Fruit fly (Drosophila melanogaster) whole organism, embryonic: ENCODE results near the gene CG15283.
A peak's percentile ranks its signal among the peaks of the same experiment; 100 is the strongest.

ENCODE experiments used
- Atf6 ChIP-seq: fragments of 200-800 bp; sonication (Bioruptor generic); IDR thresholded peaks from 2 replicates; pipeline ENCODE4 v1.3.6; 2022; ENCODE audit warnings: missing biosample characterization, missing genetic modification characterization
- CG10147 ChIP-seq: fragments of 200-800 bp; sonication (Bioruptor generic); optimal IDR thresholded peaks from 2 replicates; lab custom pipeline; 2019; ENCODE audit warnings: missing biosample characterization, mild to moderate bottlenecking, missing genetic modification characterization, moderate library complexity
- CG12155 ChIP-seq: fragments of 200-800 bp; sonication (Bioruptor generic); optimal IDR thresholded peaks from 3 replicates; lab custom pipeline; 2016; ENCODE audit warnings: missing biosample characterization, missing genetic modification characterization
- CG12769 ChIP-seq: fragments of 200-800 bp; sonication (Bioruptor generic); optimal IDR thresholded peaks from 2 replicates; lab custom pipeline; 2019; ENCODE audit warnings: missing biosample characterization, mild to moderate bottlenecking, missing genetic modification characterization, moderate library complexity
- CG12942 ChIP-seq: fragments of 200-800 bp; sonication (Bioruptor generic); optimal IDR thresholded peaks from 3 replicates; lab custom pipeline; 2016; ENCODE audit warnings: missing biosample characterization, missing genetic modification characterization
- CG14710 ChIP-seq: fragments of 200-800 bp; sonication (Bioruptor generic); optimal IDR thresholded peaks from 3 replicates; lab custom pipeline; 2019; ENCODE audit warnings: missing biosample characterization, mild to moderate bottlenecking, missing genetic modification characterization, moderate library complexity
- CG14965 ChIP-seq: fragments of 200-800 bp; sonication (Bioruptor generic); optimal IDR thresholded peaks from 2 replicates; lab custom pipeline; 2016; ENCODE audit warnings: missing biosample characterization, missing genetic modification characterization, borderline replicate concordance
- CG15073 ChIP-seq: fragments of 200-800 bp; sonication (Bioruptor generic); optimal IDR thresholded peaks from 2 replicates; lab custom pipeline; 2016; ENCODE audit warnings: missing biosample characterization, missing genetic modification characterization
- CG15269 ChIP-seq: fragments of 200-800 bp; sonication (Bioruptor generic); optimal IDR thresholded peaks from 2 replicates; lab custom pipeline; 2018; ENCODE audit warnings: missing biosample characterization, mild to moderate bottlenecking, missing genetic modification characterization, moderate library complexity
- CG17361 ChIP-seq: fragments of 200-800 bp; sonication (Bioruptor generic); IDR thresholded peaks from 3 replicates; pipeline ENCODE4 v1.3.6; 2022; ENCODE audit warnings: missing biosample characterization, missing genetic modification characterization
- CG17829 ChIP-seq: fragments of 200-800 bp; optimal IDR thresholded peaks from 2 replicates; lab custom pipeline; 2019; ENCODE audit warnings: missing biosample characterization, mild to moderate bottlenecking, missing genetic modification characterization, moderate library complexity
- CG18011 ChIP-seq: fragments of 200-800 bp; sonication (Bioruptor generic); optimal IDR thresholded peaks from 2 replicates; lab custom pipeline; 2017; ENCODE audit warnings: missing biosample characterization, missing genetic modification characterization, mild to moderate bottlenecking, moderate library complexity, missing genotype
- CG18764 ChIP-seq: fragments of 200-800 bp; sonication (Bioruptor generic); optimal IDR thresholded peaks from 3 replicates; lab custom pipeline; 2016; ENCODE audit warnings: missing biosample characterization, missing genetic modification characterization
- CG30020 ChIP-seq: fragments of 200-800 bp; optimal IDR thresholded peaks from 2 replicates; lab custom pipeline; 2019; ENCODE audit warnings: missing biosample characterization, mild to moderate bottlenecking, missing genetic modification characterization, moderate library complexity
- CG30431 ChIP-seq: fragments of 200-800 bp; sonication (Bioruptor generic); optimal IDR thresholded peaks from 2 replicates; lab custom pipeline; 2017; ENCODE audit warnings: missing biosample characterization, missing genetic modification characterization
- CG3065 ChIP-seq: fragments of 200-800 bp; sonication (Bioruptor generic); optimal IDR thresholded peaks from 2 replicates; lab custom pipeline; 2016; ENCODE audit warnings: missing biosample characterization, missing genetic modification characterization
- CG31388 ChIP-seq: fragments of 200-800 bp; sonication (Bioruptor generic); optimal IDR thresholded peaks from 2 replicates; lab custom pipeline; 2016; ENCODE audit warnings: missing biosample characterization, missing genetic modification characterization
- CG4360 ChIP-seq: fragments of 200-800 bp; sonication (Bioruptor generic); IDR thresholded peaks from 2 replicates; pipeline ENCODE4 v1.3.6; 2022; ENCODE audit warnings: missing biosample characterization, missing genetic modification characterization
- CG4404 ChIP-seq: fragments of 200-800 bp; sonication (Bioruptor generic); IDR thresholded peaks from 2 replicates; pipeline ENCODE4 v1.3.6; 2022; ENCODE audit warnings: missing biosample characterization, missing genetic modification characterization
- CG4617 ChIP-seq: fragments of 200-800 bp; sonication (Bioruptor generic); optimal IDR thresholded peaks from 3 replicates; lab custom pipeline; 2016; ENCODE audit warnings: missing biosample characterization, missing genetic modification characterization, borderline replicate concordance
- CG5245 ChIP-seq: fragments of 200-800 bp; sonication (Bioruptor generic); optimal IDR thresholded peaks from 3 replicates; lab custom pipeline; 2016; ENCODE audit warnings: missing biosample characterization, missing genetic modification characterization
- CG7987 ChIP-seq: fragments of 200-800 bp; sonication (Bioruptor generic); optimal IDR thresholded peaks from 2 replicates; lab custom pipeline; 2018; ENCODE audit warnings: missing biosample characterization, mild to moderate bottlenecking, missing genetic modification characterization, moderate library complexity
- CG8281 ChIP-seq: fragments of 200-800 bp; sonication (Bioruptor generic); optimal IDR thresholded peaks from 2 replicates; lab custom pipeline; 2018; ENCODE audit warnings: missing biosample characterization, mild to moderate bottlenecking, missing genetic modification characterization, moderate library complexity
- CG8388 ChIP-seq: fragments of 200-800 bp; sonication (Bioruptor generic); optimal IDR thresholded peaks from 2 replicates; lab custom pipeline; 2019; ENCODE audit warnings: missing biosample characterization, mild to moderate bottlenecking, missing genetic modification characterization, moderate library complexity
- CG8478 ChIP-seq: fragments of >200 bp; optimal IDR thresholded peaks from 2 replicates; lab custom pipeline; 2018
- Camta ChIP-seq: fragments of 200-800 bp; sonication (Bioruptor generic); optimal IDR thresholded peaks from 2 replicates; lab custom pipeline; 2016; ENCODE audit warnings: missing biosample characterization, missing genetic modification characterization
- CkIIα-i1 ChIP-seq: fragments of 200-800 bp; sonication (Bioruptor generic); IDR thresholded peaks from 2 replicates; pipeline ENCODE4 v1.3.6; 2022; ENCODE audit warnings: missing biosample characterization, missing genetic modification characterization
- D19B ChIP-seq: fragments of 200-800 bp; sonication (Bioruptor generic); optimal IDR thresholded peaks from 2 replicates; lab custom pipeline; 2017; ENCODE audit warnings: missing biosample characterization, mild to moderate bottlenecking, missing genetic modification characterization
- Fer1 ChIP-seq: fragments of 200-800 bp; sonication (Bioruptor generic); optimal IDR thresholded peaks from 2 replicates; lab custom pipeline; 2017; ENCODE audit warnings: missing biosample characterization, mild to moderate bottlenecking, missing genetic modification characterization
- Fer2 ChIP-seq: fragments of 200-800 bp; sonication (Bioruptor generic); optimal IDR thresholded peaks from 2 replicates; lab custom pipeline; 2018; ENCODE audit warnings: missing biosample characterization, mild to moderate bottlenecking, missing genetic modification characterization, moderate library complexity
- H2.0 ChIP-seq: fragments of 200-800 bp; sonication (Bioruptor generic); IDR thresholded peaks from 2 replicates; pipeline ENCODE4 v1.3.6; 2022; ENCODE audit warnings: missing biosample characterization, missing genetic modification characterization
- Opbp ChIP-seq: fragments of 200-800 bp; sonication (Bioruptor generic); IDR thresholded peaks from 3 replicates; pipeline ENCODE4 v1.3.6; 2022; ENCODE audit warnings: missing biosample characterization, missing genetic modification characterization; ENCODE audit not compliant: partially characterized antibody
- Sry-β ChIP-seq: fragments of 200-800 bp; sonication (Bioruptor generic); optimal IDR thresholded peaks from 2 replicates; lab custom pipeline; 2018; ENCODE audit warnings: missing biosample characterization, mild to moderate bottlenecking, missing genetic modification characterization, moderate library complexity
- Trl ChIP-seq, 3 experiments: fragments of >200 bp in 2 of 3; fragments of 200-800 bp in 1 of 3; sonication (Bioruptor generic) in 1 of 3; optimal IDR thresholded peaks; 2 replicates in 1 of 3; 3 replicates in 2 of 3; lab custom pipeline; 2016 to 2017; ENCODE audit warnings: missing biosample characterization in 1 of 3, missing genetic modification characterization in 1 of 3
- al ChIP-seq: fragments of 200-800 bp; sonication (Bioruptor generic); IDR thresholded peaks from 2 replicates; pipeline ENCODE4 v1.3.6; 2022; ENCODE audit warnings: missing biosample characterization, missing genetic modification characterization
- ato ChIP-seq: fragments of 200-800 bp; sonication (Bioruptor generic); IDR thresholded peaks from 2 replicates; pipeline ENCODE4 v1.3.6; 2022; ENCODE audit warnings: missing biosample characterization, missing genetic modification characterization; ENCODE audit not compliant: partially characterized antibody
- bcd ChIP-seq: fragments of 200-800 bp; sonication (Bioruptor generic); optimal IDR thresholded peaks from 2 replicates; lab custom pipeline; 2017; ENCODE audit warnings: missing biosample characterization, mild to moderate bottlenecking, missing genetic modification characterization
- crol ChIP-seq: fragments of 200-800 bp; sonication (Bioruptor generic); IDR thresholded peaks from 2 replicates; pipeline ENCODE4 v1.3.6; 2022; ENCODE audit warnings: missing biosample characterization, missing genetic modification characterization
- en ChIP-seq: fragments of 200-800 bp; sonication (Bioruptor generic); optimal IDR thresholded peaks from 2 replicates; lab custom pipeline; 2016; ENCODE audit warnings: missing biosample characterization, missing genetic modification characterization
- gem ChIP-seq: fragments of 200-800 bp; sonication (Bioruptor generic); optimal IDR thresholded peaks from 2 replicates; lab custom pipeline; 2019; ENCODE audit warnings: missing biosample characterization, mild to moderate bottlenecking, missing genetic modification characterization, moderate library complexity
- hb ChIP-seq: fragments of 200-800 bp; sonication (Bioruptor generic); IDR thresholded peaks from 3 replicates; pipeline ENCODE4 v1.3.6; 2022; ENCODE audit warnings: missing biosample characterization, missing genetic modification characterization; ENCODE audit not compliant: partially characterized antibody
- ind ChIP-seq: fragments of 200-800 bp; sonication (Bioruptor generic); optimal IDR thresholded peaks from 3 replicates; lab custom pipeline; 2016; ENCODE audit warnings: missing biosample characterization, missing genetic modification characterization
- lilli ChIP-seq: fragments of 200-800 bp; sonication (Bioruptor generic); optimal IDR thresholded peaks from 3 replicates; lab custom pipeline; 2016; ENCODE audit warnings: missing biosample characterization, missing genetic modification characterization
- mam ChIP-seq: fragments of 200-800 bp; sonication (Bioruptor generic); optimal IDR thresholded peaks from 3 replicates; lab custom pipeline; 2016; ENCODE audit warnings: missing biosample characterization, missing genetic modification characterization
- org-1 ChIP-seq: fragments of 200-800 bp; sonication (Bioruptor generic); optimal IDR thresholded peaks from 2 replicates; lab custom pipeline; 2017; ENCODE audit warnings: missing biosample characterization, missing genetic modification characterization
- ro ChIP-seq: fragments of 200-800 bp; sonication (Bioruptor generic); IDR thresholded peaks from 2 replicates; pipeline ENCODE4 v1.3.6; 2022; ENCODE audit warnings: missing biosample characterization, missing genetic modification characterization
- row ChIP-seq: fragments of 200-800 bp; sonication (Bioruptor generic); IDR thresholded peaks from 3 replicates; pipeline ENCODE4 v1.3.6; 2022; ENCODE audit warnings: missing biosample characterization, missing genetic modification characterization
- sd ChIP-seq: fragments of 200-800 bp; sonication (Bioruptor generic); optimal IDR thresholded peaks from 3 replicates; lab custom pipeline; 2018; ENCODE audit warnings: missing biosample characterization, mild to moderate bottlenecking, missing genetic modification characterization, moderate library complexity
- ssp ChIP-seq: fragments of 200-800 bp; sonication (Bioruptor generic); IDR thresholded peaks from 2 replicates; pipeline ENCODE4 v1.3.6; 2022; ENCODE audit warnings: missing biosample characterization, missing genetic modification characterization
- vnd ChIP-seq: fragments of 200-800 bp; sonication (Bioruptor generic); IDR thresholded peaks from 3 replicates; pipeline ENCODE4 v1.3.6; 2022; ENCODE audit warnings: missing biosample characterization, missing genetic modification characterization; ENCODE audit not compliant: partially characterized antibody
- wek ChIP-seq: fragments of 200-800 bp; sonication (Bioruptor generic); optimal IDR thresholded peaks from 3 replicates; lab custom pipeline; 2018; ENCODE audit warnings: missing biosample characterization, mild to moderate bottlenecking, missing genetic modification characterization, moderate library complexity

CG15283 gene

dm6 chr2L:14500383-14500782, 49.7 kb upstream of the CG15283 start (continued):
- TF ChIP-seq H2.0 (GFP tag; lab: Robert Waterston, UW) (peak; percentile 54), CG10147 (peak; percentile 7), CG31388 (GFP tag; lab: Kevin White, UChicago) (no peak), CG8388 (GFP tag; lab: Kevin White, UChicago) (peak; percentile 73), CG30020 (tag; lab: Kevin White, UChicago) (peak; percentile 9), org-1 (GFP tag; lab: Kevin White, UChicago) (peak; percentile 58), CG18764 (GFP tag; lab: Kevin White, UChicago) (no peak), hb (GFP tag; lab: Robert Waterston, UW) (no peak), CG14965 (GFP tag; lab: Kevin White, UChicago) (no peak), CG4404 (GFP tag; lab: Robert Waterston, UW) (peak; percentile 69), CG18011 (peak; percentile 16), lilli (GFP tag; lab: Kevin White, UChicago) (peak; percentile 55), Sry-β (GFP tag; lab: Kevin White, UChicago) (no peak), CG8478 (no peak), CG7987 (GFP tag; lab: Kevin White, UChicago) (no peak), CG3065 (GFP tag; lab: Kevin White, UChicago) (no peak), vnd (no peak), al (GFP tag; lab: Robert Waterston, UW) (peak; percentile 45; the same call in 1 of the 2 replicates), CG15269 (peak; percentile 60), CG17829 (tag; lab: Kevin White, UChicago) (peak; percentile 78), CG30431 (peak; percentile 18), Atf6 (GFP tag; lab: Robert Waterston, UW) (peak; percentile 31; the same call in 1 of the 2 replicates), Camta (GFP tag; lab: Kevin White, UChicago) (no peak), CG17361 (GFP tag; lab: Robert Waterston, UW) (peak; percentile 69), CG12769 (tag; lab: Kevin White, UChicago) (peak; percentile 74), Trl (optimal IDR thresholded peaks at IDR 0.05; lab: Kevin White, UChicago) (no peak), Trl (GFP tag; optimal IDR thresholded peaks at IDR 0.05; lab: Kevin White, UChicago) (no peak), CG12942 (GFP tag; lab: Kevin White, UChicago) (no peak), ind (GFP tag; lab: Kevin White, UChicago) (peak; percentile 60), ato (GFP tag; lab: Robert Waterston, UW) (no peak), CG8281 (tag; lab: Kevin White, UChicago) (peak; percentile 30), Fer2 (tag; lab: Kevin White, UChicago) (no peak), Fer1 (GFP tag; lab: Kevin White, UChicago) (peak; percentile 46), D19B (GFP tag; lab: Kevin White, UChicago) (peak; percentile 88), ro (GFP tag; lab: Robert Waterston, UW) (no peak), crol (GFP tag; lab: Robert Waterston, UW) (no peak), CkIIα-i1 (GFP tag; lab: Robert Waterston, UW) (no peak), row (GFP tag; lab: Robert Waterston, UW) (peak; percentile 80), sd (tag; lab: Kevin White, UChicago) (no peak), wek (no peak), CG14710 (peak; percentile 65), ssp (0 out of 2 replicates have a peak, but pooled peaks have one; percentile 21), gem (tag; lab: Kevin White, UChicago) (peak; percentile 86), CG15073 (GFP tag; lab: Kevin White, UChicago) (no peak), bcd (GFP tag; lab: Kevin White, UChicago) (peak; percentile 55), CG5245 (no peak), CG4360 (GFP tag; lab: Robert Waterston, UW) (peak; percentile 50), en (GFP tag; lab: Kevin White, UChicago) (no peak), CG4617 (GFP tag; lab: Kevin White, UChicago) (peak; percentile 17), Opbp (GFP tag; lab: Robert Waterston, UW) (no peak), CG12155 (GFP tag; lab: Kevin White, UChicago) (peak; percentile 48), mam (peak; percentile 36)
